Fruit fly (Drosophila melanogaster) whole organism, embryonic: ENCODE measurements around the gene geko.

Experiments
- BtbVII ChIP-seq: fragments of 200-800 bp; sonication (Bioruptor generic); optimal IDR thresholded peaks from 3 replicates; lab custom pipeline; 2017; ENCODE audit warnings: missing biosample characterization, mild to moderate bottlenecking, missing genetic modification characterization
- CG10209 ChIP-seq: fragments of 200-800 bp; sonication (Bioruptor generic); optimal IDR thresholded peaks from 3 replicates; lab custom pipeline; 2017; ENCODE audit warnings: missing biosample characterization, mild to moderate bottlenecking, missing genetic modification characterization, missing genetic modification reagents
- CG10267 ChIP-seq: fragments of 200-800 bp; sonication (Bioruptor generic); optimal IDR thresholded peaks from 2 replicates; lab custom pipeline; 2018; ENCODE audit warnings: missing biosample characterization, mild to moderate bottlenecking, missing genetic modification characterization, moderate library complexity
- CG10565 ChIP-seq: fragments of 200-800 bp; sonication (Bioruptor generic); optimal IDR thresholded peaks from 3 replicates; lab custom pipeline; 2016; ENCODE audit warnings: missing biosample characterization, mild to moderate bottlenecking, missing genetic modification characterization
- CG12219 ChIP-seq: fragments of 200-800 bp; sonication (Bioruptor generic); optimal IDR thresholded peaks from 3 replicates; lab custom pipeline; 2018; ENCODE audit warnings: missing biosample characterization, mild to moderate bottlenecking, missing genetic modification characterization
- CG12236 ChIP-seq: fragments of 200-800 bp; sonication (Bioruptor generic); optimal IDR thresholded peaks from 2 replicates; lab custom pipeline; 2016; ENCODE audit warnings: missing biosample characterization, missing genetic modification characterization
- CG12659 ChIP-seq: fragments of 200-800 bp; sonication (Bioruptor generic); optimal IDR thresholded peaks from 3 replicates; lab custom pipeline; 2017; ENCODE audit warnings: mild to moderate bottlenecking, missing biosample characterization, missing genetic modification reagents, missing genetic modification characterization
- CG13894 ChIP-seq: fragments of 200-800 bp; sonication (Bioruptor generic); optimal IDR thresholded peaks from 3 replicates; lab custom pipeline; 2018; ENCODE audit warnings: missing biosample characterization, mild to moderate bottlenecking, missing genetic modification characterization, moderate library complexity
- CG14965 ChIP-seq: fragments of 200-800 bp; sonication (Bioruptor generic); optimal IDR thresholded peaks from 2 replicates; lab custom pipeline; 2016; ENCODE audit warnings: missing biosample characterization, missing genetic modification characterization, borderline replicate concordance
- CG15479 ChIP-seq: fragments of 200-800 bp; sonication (Bioruptor generic); optimal IDR thresholded peaks from 3 replicates; lab custom pipeline; 2019; ENCODE audit warnings: missing biosample characterization, mild to moderate bottlenecking, missing genetic modification characterization, moderate library complexity
- CG17802 ChIP-seq: fragments of 200-800 bp; sonication (Bioruptor generic); optimal IDR thresholded peaks from 2 replicates; lab custom pipeline; 2018; ENCODE audit warnings: missing biosample characterization, mild to moderate bottlenecking, missing genetic modification characterization, moderate library complexity
- CG18262 ChIP-seq: fragments of 200-800 bp; optimal IDR thresholded peaks from 3 replicates; lab custom pipeline; 2019; ENCODE audit warnings: missing biosample characterization, mild to moderate bottlenecking, missing genetic modification characterization, moderate library complexity
- CG33557 ChIP-seq: fragments of 200-800 bp; sonication (Bioruptor generic); optimal IDR thresholded peaks from 2 replicates; lab custom pipeline; 2019; ENCODE audit warnings: missing biosample characterization, mild to moderate bottlenecking, missing genetic modification characterization, moderate library complexity
- CG3726 ChIP-seq: fragments of 200-800 bp; sonication (Bioruptor generic); IDR thresholded peaks from 3 replicates; pipeline ENCODE4, ENCODE4 v1.3.6; 2022; ENCODE audit warnings: missing biosample characterization, missing genetic modification characterization
- CG3995 ChIP-seq: fragments of 200-800 bp; sonication (Bioruptor generic); optimal IDR thresholded peaks from 3 replicates; lab custom pipeline; 2016; ENCODE audit warnings: missing biosample characterization, missing genetic modification characterization
- CG5245 ChIP-seq: fragments of 200-800 bp; sonication (Bioruptor generic); optimal IDR thresholded peaks from 3 replicates; lab custom pipeline; 2016; ENCODE audit warnings: missing biosample characterization, missing genetic modification characterization
- CG6254 ChIP-seq: fragments of 200-800 bp; sonication (Bioruptor generic); optimal IDR thresholded peaks from 3 replicates; lab custom pipeline; 2017; ENCODE audit warnings: mild to moderate bottlenecking, missing biosample characterization, missing genetic modification reagents, missing genetic modification characterization
- CG9437 ChIP-seq: fragments of 200-800 bp; sonication (Bioruptor generic); optimal IDR thresholded peaks from 2 replicates; lab custom pipeline; 2018; ENCODE audit warnings: missing biosample characterization, mild to moderate bottlenecking, missing genetic modification characterization
- CHES-1-like ChIP-seq: fragments of 200-800 bp; sonication (Bioruptor generic); optimal IDR thresholded peaks from 2 replicates; lab custom pipeline; 2016; ENCODE audit warnings: missing biosample characterization, missing genetic modification characterization
- Deaf1 ChIP-seq: fragments of 200-800 bp; optimal IDR thresholded peaks from 3 replicates; lab custom pipeline; 2019; ENCODE audit warnings: missing biosample characterization, mild to moderate bottlenecking, missing genetic modification characterization, moderate library complexity
- GATAe ChIP-seq: fragments of 200-800 bp; sonication (Bioruptor generic); conservative IDR thresholded peaks from 2 replicates; pipeline ENCODE4 v1.3.6; 2022; ENCODE audit warnings: missing biosample characterization, missing genetic modification characterization
- HLH54F ChIP-seq: fragments of 200-800 bp; sonication (Bioruptor generic); optimal IDR thresholded peaks from 3 replicates; lab custom pipeline; 2016; ENCODE audit warnings: missing biosample characterization, missing genetic modification characterization
- HLHmδ ChIP-seq: fragments of 200-800 bp; sonication (Bioruptor generic); optimal IDR thresholded peaks from 2 replicates; lab custom pipeline; 2018; ENCODE audit warnings: missing biosample characterization, mild to moderate bottlenecking, missing genetic modification characterization, moderate library complexity
- Hr3 ChIP-seq: fragments of 200-800 bp; sonication (Bioruptor generic); optimal IDR thresholded peaks from 3 replicates; lab custom pipeline; 2016; ENCODE audit warnings: missing biosample characterization, missing genetic modification characterization
- Optix ChIP-seq: fragments of 200-800 bp; sonication (Bioruptor generic); IDR thresholded peaks from 3 replicates; pipeline ENCODE4 v1.3.6; 2022; ENCODE audit warnings: missing biosample characterization, missing genetic modification characterization
- Rfx ChIP-seq: fragments of 200-800 bp; sonication (Bioruptor generic); IDR thresholded peaks from 2 replicates; pipeline ENCODE4 v1.3.6; 2022; ENCODE audit warnings: missing biosample characterization, missing genetic modification characterization
- Six4 ChIP-seq: fragments of 200-800 bp; sonication (Bioruptor generic); optimal IDR thresholded peaks from 2 replicates; lab custom pipeline; 2016; ENCODE audit warnings: missing biosample characterization, missing genetic modification characterization
- Sox102F ChIP-seq: fragments of 200-800 bp; sonication (Bioruptor generic); optimal IDR thresholded peaks from 2 replicates; lab custom pipeline; 2018; ENCODE audit warnings: missing biosample characterization, mild to moderate bottlenecking, missing genetic modification characterization, moderate library complexity
- Trl ChIP-seq, 3 experiments: fragments of >200 bp in 2 of 3; fragments of 200-800 bp in 1 of 3; sonication (Bioruptor generic) in 1 of 3; optimal IDR thresholded peaks; 2 replicates in 1 of 3; 3 replicates in 2 of 3; lab custom pipeline; 2016 to 2017; ENCODE audit warnings: missing biosample characterization in 1 of 3, missing genetic modification characterization in 1 of 3
- Xbp1 ChIP-seq: fragments of 200-800 bp; sonication (Bioruptor generic); optimal IDR thresholded peaks from 3 replicates; lab custom pipeline; 2016; ENCODE audit warnings: missing biosample characterization, mild to moderate bottlenecking, missing genetic modification characterization
- ap ChIP-seq: fragments of 200-800 bp; sonication (Bioruptor generic); IDR thresholded peaks from 2 replicates; pipeline ENCODE4 v1.3.6; 2022; ENCODE audit warnings: missing biosample characterization, missing genetic modification characterization
- ara ChIP-seq: fragments of 200-800 bp; sonication (Bioruptor generic); IDR thresholded peaks from 2 replicates; pipeline ENCODE4 v1.3.6; 2022; ENCODE audit warnings: missing biosample characterization, missing genetic modification characterization
- bcd ChIP-seq: fragments of 200-800 bp; sonication (Bioruptor generic); optimal IDR thresholded peaks from 2 replicates; lab custom pipeline; 2017; ENCODE audit warnings: missing biosample characterization, mild to moderate bottlenecking, missing genetic modification characterization
- cg ChIP-seq: fragments of 200-800 bp; sonication (Bioruptor generic); optimal IDR thresholded peaks from 3 replicates; lab custom pipeline; 2019; ENCODE audit warnings: missing biosample characterization, mild to moderate bottlenecking, missing genetic modification characterization, moderate library complexity
- ems ChIP-seq: fragments of 200-800 bp; sonication (Bioruptor generic); optimal IDR thresholded peaks from 3 replicates; lab custom pipeline; 2016; ENCODE audit warnings: missing biosample characterization, missing genetic modification characterization
- fd102C ChIP-seq: fragments of 200-800 bp; sonication (Bioruptor generic); optimal IDR thresholded peaks from 2 replicates; lab custom pipeline; 2018; ENCODE audit warnings: missing biosample characterization, mild to moderate bottlenecking, missing genetic modification characterization, moderate library complexity
- grau ChIP-seq: fragments of 200-800 bp; optimal IDR thresholded peaks from 3 replicates; lab custom pipeline; 2019; ENCODE audit warnings: missing biosample characterization, mild to moderate bottlenecking, missing genetic modification characterization, moderate library complexity
- inv ChIP-seq: fragments of 200-800 bp; sonication (Bioruptor generic); IDR thresholded peaks from 2 replicates; pipeline ENCODE4 v1.3.6; 2022; ENCODE audit warnings: missing biosample characterization, missing genetic modification characterization; ENCODE audit not compliant: partially characterized antibody
- odd ChIP-seq: fragments of 200-800 bp; sonication (Bioruptor generic); optimal IDR thresholded peaks from 2 replicates; lab custom pipeline; 2017; ENCODE audit warnings: missing biosample characterization, mild to moderate bottlenecking, missing genetic modification characterization
- phol ChIP-seq: fragments of 200-800 bp; sonication (Bioruptor generic); optimal IDR thresholded peaks from 3 replicates; lab custom pipeline; 2018; ENCODE audit warnings: missing biosample characterization, mild to moderate bottlenecking, missing genetic modification characterization, moderate library complexity
- psq ChIP-seq: fragments of 200-800 bp; sonication (Bioruptor generic); optimal IDR thresholded peaks from 2 replicates; lab custom pipeline; 2017; ENCODE audit warnings: missing biosample characterization, missing genetic modification characterization
- pzg ChIP-seq: fragments of 200-800 bp; sonication (Bioruptor generic); optimal IDR thresholded peaks from 3 replicates; lab custom pipeline; 2018; ENCODE audit warnings: missing biosample characterization, mild to moderate bottlenecking, missing genetic modification characterization, moderate library complexity
- schlank ChIP-seq: fragments of 200-800 bp; sonication (Bioruptor generic); optimal IDR thresholded peaks from 2 replicates; lab custom pipeline; 2018; ENCODE audit warnings: missing biosample characterization, mild to moderate bottlenecking, missing genetic modification characterization
- sens-2 ChIP-seq: fragments of 200-800 bp; sonication (Bioruptor generic); IDR thresholded peaks from 2 replicates; pipeline ENCODE4 v1.3.6; 2022; ENCODE audit warnings: missing biosample characterization, missing genetic modification characterization
- seq ChIP-seq: fragments of 200-800 bp; sonication (Bioruptor generic); IDR thresholded peaks from 2 replicates; pipeline ENCODE4 v1.3.6; 2022; ENCODE audit warnings: missing biosample characterization, missing genetic modification characterization
- sisA ChIP-seq: fragments of 200-800 bp; sonication (Bioruptor generic); IDR thresholded peaks from 2 replicates; pipeline ENCODE4 v1.3.6; 2022; ENCODE audit warnings: missing biosample characterization, missing genetic modification characterization
- tll ChIP-seq, 2 experiments: fragments of 200-800 bp in 1 of 2; fragments of >200 bp in 1 of 2; sonication (Bioruptor generic) in 1 of 2; optimal IDR thresholded peaks; 2 replicates each; lab custom pipeline; 2017 to 2019; ENCODE audit warnings: missing biosample characterization in 2 of 2, missing genetic modification characterization in 2 of 2, mild to moderate bottlenecking in 1 of 2, moderate library complexity in 1 of 2
- zfh2 ChIP-seq: fragments of 200-800 bp; sonication (Bioruptor generic); optimal IDR thresholded peaks from 2 replicates; lab custom pipeline; 2016; ENCODE audit warnings: missing biosample characterization, missing genetic modification characterization

geko gene

DNA sequence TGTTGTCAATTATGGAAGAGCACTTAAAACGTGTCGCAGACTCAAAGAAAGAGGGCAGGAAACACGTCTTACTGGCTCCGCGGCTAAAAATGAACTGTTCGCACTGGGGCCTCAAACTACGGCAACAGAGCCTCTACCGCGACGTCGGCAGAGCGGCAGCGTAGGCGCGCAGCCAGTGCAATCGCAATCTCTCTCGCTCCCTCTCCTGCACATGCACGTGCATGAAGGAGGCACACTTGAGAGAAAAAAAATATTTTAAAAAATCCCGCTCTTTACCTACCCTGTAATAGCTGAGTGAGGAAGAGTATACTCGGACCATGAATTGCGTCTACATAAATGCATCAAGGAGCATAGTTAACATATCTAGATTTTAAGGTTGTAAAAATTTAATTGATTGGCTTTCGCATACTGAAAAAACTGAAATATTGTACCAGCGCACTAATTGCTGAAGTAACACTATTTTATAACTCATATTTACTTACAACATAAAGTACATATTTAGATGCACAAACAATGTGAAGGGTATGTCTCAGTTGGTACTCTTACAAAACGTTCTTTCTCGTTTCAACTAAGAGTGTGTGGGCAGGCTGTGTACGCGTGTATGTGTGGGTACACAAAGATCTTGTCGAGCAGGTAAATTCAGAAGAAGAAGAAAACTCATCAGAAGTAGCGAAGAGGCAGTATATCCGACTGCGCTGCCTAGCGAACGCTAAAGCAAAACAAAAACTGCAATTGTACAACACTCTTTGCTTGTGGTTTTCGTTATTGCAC is 46.5 kb downstream of the geko start, which contains the start of gene hid (continued):
- peak; percentile 83 for TF ChIP-seq CG10209 (GFP tag; lab: Kevin White, UChicago)
- TF ChIP-seq ems = peak; percentile 88
- peak; percentile 26 for TF ChIP-seq CG17802 (tag; lab: Kevin White, UChicago)
- TF ChIP-seq schlank (tag; lab: Kevin White, UChicago) = no peak
- TF ChIP-seq ap = peak; percentile 56
- peak; percentile 88 for TF ChIP-seq Hr3 (GFP tag; lab: Kevin White, UChicago)
- peak; percentile 44 for TF ChIP-seq GATAe (GFP tag; lab: Robert Waterston, UW)
- peak; percentile 79 for TF ChIP-seq Sox102F (GFP tag; lab: Kevin White, UChicago)
- TF ChIP-seq Rfx (GFP tag; lab: Robert Waterston, UW) = peak; percentile 66
- TF ChIP-seq pzg = no peak
- TF ChIP-seq CHES-1-like = peak; percentile 82
- TF ChIP-seq CG12659 (GFP tag; lab: Kevin White, UChicago) = peak; percentile 77
- peak; percentile 81 for TF ChIP-seq CG9437 (GFP tag; lab: Kevin White, UChicago)
- peak; percentile 85 for TF ChIP-seq Six4
- peak; percentile 63 to 84 for TF ChIP-seq Trl (optimal IDR thresholded peaks at IDR 0.05; lab: Kevin White, UChicago)
- TF ChIP-seq Trl (GFP tag; optimal IDR thresholded peaks at IDR 0.05; lab: Kevin White, UChicago) = peak; percentile 86
- TF ChIP-seq fd102C = peak; percentile 73
- peak; percentile 92 for TF ChIP-seq CG18262
- TF ChIP-seq bcd (GFP tag; lab: Kevin White, UChicago) = peak; percentile 87
- TF ChIP-seq phol (tag; lab: Kevin White, UChicago) = peak; percentile 91
- peak; percentile 76; the same call in 2 of the 3 replicates for TF ChIP-seq Optix (GFP tag; lab: Robert Waterston, UW)
- peak; percentile 88 for TF ChIP-seq Xbp1 (GFP tag; lab: Kevin White, UChicago)
- peak; percentile 88 for TF ChIP-seq CG33557
- peak; percentile 63 for TF ChIP-seq Deaf1 (tag; lab: Kevin White, UChicago)
- TF ChIP-seq BtbVII (GFP tag; lab: Kevin White, UChicago) = peak; percentile 76
- peak; percentile 70 for TF ChIP-seq odd
- peak; percentile 85 for TF ChIP-seq grau (tag; lab: Kevin White, UChicago)
- peak; percentile 63 for TF ChIP-seq CG10565 (GFP tag; lab: Kevin White, UChicago)
- TF ChIP-seq HLH54F (GFP tag; lab: Kevin White, UChicago) = peak; percentile 79
- peak; percentile 69 for TF ChIP-seq CG6254
- no peak for TF ChIP-seq sens-2 (GFP tag; lab: Robert Waterston, UW)
- TF ChIP-seq cg (GFP tag; lab: Kevin White, UChicago) = peak; percentile 87
- peak; percentile 17 for TF ChIP-seq CG3995 (GFP tag; lab: Kevin White, UChicago)
- peak; percentile 51 for TF ChIP-seq CG14965 (GFP tag; lab: Kevin White, UChicago)
- TF ChIP-seq HLHmδ (GFP tag; lab: Kevin White, UChicago) = peak; percentile 70
- TF ChIP-seq psq (GFP tag; lab: Kevin White, UChicago) = peak; percentile 82
- TF ChIP-seq inv (GFP tag; lab: Robert Waterston, UW) = no peak
- TF ChIP-seq CG12219 (GFP tag; lab: Kevin White, UChicago) = peak; percentile 72
- TF ChIP-seq CG15479 (GFP tag; lab: Kevin White, UChicago) = peak; percentile 94
- TF ChIP-seq CG5245 (GFP tag; lab: Kevin White, UChicago) = peak; percentile 83
- TF ChIP-seq CG13894 (tag; lab: Kevin White, UChicago) = no peak
- TF ChIP-seq CG3726 (GFP tag; lab: Robert Waterston, UW) = peak; percentile 62; the same call in 2 of the 3 replicates
- peak; percentile 45 for TF ChIP-seq zfh2 (GFP tag; lab: Kevin White, UChicago)
- peak; percentile 86 for TF ChIP-seq sisA (GFP tag; lab: Robert Waterston, UW)
- TF ChIP-seq CG10267 (tag; lab: Kevin White, UChicago) = peak; percentile 81
- TF ChIP-seq tll (GFP tag; optimal IDR thresholded peaks at IDR 0.05; lab: Kevin White, UChicago) = peak; percentile 82 to 98
- peak; percentile 69 for TF ChIP-seq CG12236
- peak; percentile 88 for TF ChIP-seq ara (GFP tag; lab: Robert Waterston, UW)
- TF ChIP-seq seq = peak; percentile 86
